Worm (Caenorhabditis elegans) whole organism, L3 larva: ENCODE results near the gene T25B9.1.

Experiments
- R02D3.7 ChIP-seq: fragments of 150-350 bp; optimal IDR thresholded peaks from 2 replicates; lab custom pipeline; 2014; ENCODE audit warnings: missing biosample characterization, missing genetic modification characterization
- ZK546.5 ChIP-seq: sonication (generic microtip); optimal IDR thresholded peaks from 2 replicates; lab custom pipeline; 2017; ENCODE audit warnings: missing biosample characterization, missing genetic modification characterization
- ama-1 ChIP-seq: fragments of 150-350 bp; optimal IDR thresholded peaks from 2 replicates; lab custom pipeline; 2018
- ceh-16 ChIP-seq: sonication (generic microtip); optimal IDR thresholded peaks from 2 replicates; lab custom pipeline; 2017; ENCODE audit warnings: missing biosample characterization, missing genetic modification characterization
- ceh-28 ChIP-seq: fragments of 150-350 bp; optimal IDR thresholded peaks from 2 replicates; lab custom pipeline; 2014; ENCODE audit warnings: missing biosample characterization, missing genetic modification reagents, missing genetic modification characterization
- ceh-82 ChIP-seq: fragments of 150-350 bp; optimal IDR thresholded peaks from 2 replicates; lab custom pipeline; 2014; ENCODE audit warnings: missing biosample characterization, missing genetic modification characterization
- ceh-9 ChIP-seq: sonication (generic microtip); optimal IDR thresholded peaks from 2 replicates; lab custom pipeline; 2018; ENCODE audit warnings: missing biosample characterization, missing genetic modification characterization
- daf-12 ChIP-seq: fragments of 150-350 bp; optimal IDR thresholded peaks from 2 replicates; lab custom pipeline; 2014; ENCODE audit warnings: missing biosample characterization, missing genetic modification reagents, missing genetic modification characterization
- egl-27 ChIP-seq: sonication (generic microtip); optimal IDR thresholded peaks from 4 replicates; lab custom pipeline; 2017; ENCODE audit warnings: missing biosample characterization, missing genetic modification reagents, missing genetic modification characterization
- egl-5 ChIP-seq: fragments of 150-350 bp; optimal IDR thresholded peaks from 2 replicates; lab custom pipeline; 2017; ENCODE audit warnings: missing biosample characterization, missing genetic modification reagents, missing genetic modification characterization, inconsistent platforms
- elt-1 ChIP-seq: fragments of 150-350 bp; optimal IDR thresholded peaks from 2 replicates; lab custom pipeline; 2014; ENCODE audit warnings: missing biosample characterization, missing genetic modification characterization
- elt-2 ChIP-seq: sonication (generic microtip); optimal IDR thresholded peaks from 2 replicates; lab custom pipeline; 2016; ENCODE audit warnings: missing genetic modification reagents, mild to moderate bottlenecking, missing genetic modification characterization, missing compliant biosample characterization
- elt-3 ChIP-seq, 3 experiments: fragments of 150-350 bp in 1 of 3; sonication (generic microtip) in 2 of 3; optimal IDR thresholded peaks; 2 replicates in 2 of 3; 4 replicates in 1 of 3; lab custom pipeline; 2014 to 2017; ENCODE audit warnings: missing biosample characterization in 3 of 3, missing genetic modification characterization in 3 of 3
- eor-1 ChIP-seq, 2 experiments: fragments of 150-350 bp; optimal IDR thresholded peaks; 2 replicates each; lab custom pipeline; 2014 to 2018; ENCODE audit warnings: missing biosample characterization in 2 of 2, missing genetic modification characterization in 2 of 2
- fkh-10 ChIP-seq: sonication (generic microtip); optimal IDR thresholded peaks from 2 replicates; lab custom pipeline; 2017; ENCODE audit warnings: missing biosample characterization, missing genetic modification reagents, missing genetic modification characterization
- fkh-2 ChIP-seq: fragments of 150-350 bp; optimal IDR thresholded peaks from 2 replicates; lab custom pipeline; 2014; ENCODE audit warnings: missing biosample characterization, missing genetic modification reagents, missing genetic modification characterization
- fos-1 ChIP-seq: fragments of 150-350 bp; optimal IDR thresholded peaks from 2 replicates; lab custom pipeline; 2014; ENCODE audit warnings: missing biosample characterization, missing genetic modification characterization
- hmg-11 ChIP-seq: sonication (generic microtip); optimal IDR thresholded peaks from 2 replicates; lab custom pipeline; 2016; ENCODE audit warnings: missing genetic modification characterization, missing compliant biosample characterization
- lin-15B ChIP-seq: fragments of 150-350 bp; optimal IDR thresholded peaks from 2 replicates; lab custom pipeline; 2014; ENCODE audit warnings: missing biosample characterization, missing genetic modification characterization
- lin-39 ChIP-seq: fragments of 150-350 bp; optimal IDR thresholded peaks from 2 replicates; lab custom pipeline; 2018; ENCODE audit warnings: missing biosample characterization, missing genetic modification reagents, missing genetic modification characterization
- lsy-12 ChIP-seq: sonication (generic microtip); optimal IDR thresholded peaks from 2 replicates; lab custom pipeline; 2016; ENCODE audit warnings: mild to moderate bottlenecking, missing genetic modification characterization, missing compliant biosample characterization
- mdl-1 ChIP-seq: fragments of 150-350 bp; optimal IDR thresholded peaks from 2 replicates; lab custom pipeline; 2014; ENCODE audit warnings: missing biosample characterization, missing genetic modification characterization
- nfya-1 ChIP-seq: sonication (generic microtip); optimal IDR thresholded peaks from 2 replicates; lab custom pipeline; 2017; ENCODE audit warnings: missing genetic modification characterization, mild to moderate bottlenecking, missing compliant biosample characterization, antibody characterized with exemption, moderate library complexity; ENCODE audit not compliant: insufficient read depth
- nhr-11 ChIP-seq: fragments of 150-350 bp; optimal IDR thresholded peaks from 2 replicates; lab custom pipeline; 2014; ENCODE audit warnings: missing biosample characterization, missing genetic modification characterization
- nhr-12 ChIP-seq: fragments of 150-350 bp; optimal IDR thresholded peaks from 2 replicates; lab custom pipeline; 2014; ENCODE audit warnings: missing biosample characterization, missing genetic modification characterization
- nhr-23 ChIP-seq: fragments of 150-350 bp; optimal IDR thresholded peaks from 2 replicates; lab custom pipeline; 2014; ENCODE audit warnings: missing biosample characterization, missing genetic modification reagents, missing genetic modification characterization
- nhr-237 ChIP-seq: fragments of 150-350 bp; optimal IDR thresholded peaks from 2 replicates; lab custom pipeline; 2014; ENCODE audit warnings: missing biosample characterization, missing genetic modification characterization
- nhr-25 ChIP-seq: sonication (generic microtip); optimal IDR thresholded peaks from 2 replicates; lab custom pipeline; 2017; ENCODE audit warnings: missing biosample characterization, missing genetic modification characterization
- nhr-28 ChIP-seq: fragments of 150-350 bp; optimal IDR thresholded peaks from 2 replicates; lab custom pipeline; 2014; ENCODE audit warnings: missing biosample characterization, missing genetic modification characterization
- nhr-43 ChIP-seq: sonication (generic microtip); optimal IDR thresholded peaks from 2 replicates; lab custom pipeline; 2016; ENCODE audit warnings: mild to moderate bottlenecking, missing genetic modification characterization, missing compliant biosample characterization; ENCODE audit not compliant: poor library complexity, severe bottlenecking
- nhr-67 ChIP-seq: fragments of 150-350 bp; optimal IDR thresholded peaks from 2 replicates; lab custom pipeline; 2014; ENCODE audit warnings: missing biosample characterization, missing genetic modification characterization
- pha-4 ChIP-seq: fragments of 150-350 bp; optimal IDR thresholded peaks from 2 replicates; lab custom pipeline; 2014; ENCODE audit warnings: missing biosample characterization, missing genetic modification reagents, missing genetic modification characterization
- pqm-1 ChIP-seq: fragments of 150-350 bp; optimal IDR thresholded peaks from 2 replicates; lab custom pipeline; 2017; ENCODE audit warnings: missing biosample characterization, missing genetic modification characterization, inconsistent platforms
- snpc-4 ChIP-seq: fragments of 150-350 bp; optimal IDR thresholded peaks from 2 replicates; lab custom pipeline; 2014; ENCODE audit warnings: missing biosample characterization, missing genetic modification characterization
- tbx-2 ChIP-seq: sonication (generic microtip); optimal IDR thresholded peaks from 2 replicates; lab custom pipeline; 2016; ENCODE audit warnings: mild to moderate bottlenecking, missing genetic modification characterization, missing compliant biosample characterization
- unc-39 ChIP-seq: sonication (generic microtip); optimal IDR thresholded peaks from 4 replicates; lab custom pipeline; 2017; ENCODE audit warnings: missing biosample characterization, missing genetic modification characterization
- unc-62 ChIP-seq: fragments of 150-350 bp; sonication (generic microtip); optimal IDR thresholded peaks from 4 replicates; lab custom pipeline; 2014; ENCODE audit warnings: missing biosample characterization, missing genetic modification reagents, missing genetic modification characterization
- ztf-4 ChIP-seq: fragments of 150-350 bp; optimal IDR thresholded peaks from 2 replicates; lab custom pipeline; 2014; ENCODE audit warnings: missing biosample characterization, missing genetic modification characterization

The T25B9.1 gene

DNA sequence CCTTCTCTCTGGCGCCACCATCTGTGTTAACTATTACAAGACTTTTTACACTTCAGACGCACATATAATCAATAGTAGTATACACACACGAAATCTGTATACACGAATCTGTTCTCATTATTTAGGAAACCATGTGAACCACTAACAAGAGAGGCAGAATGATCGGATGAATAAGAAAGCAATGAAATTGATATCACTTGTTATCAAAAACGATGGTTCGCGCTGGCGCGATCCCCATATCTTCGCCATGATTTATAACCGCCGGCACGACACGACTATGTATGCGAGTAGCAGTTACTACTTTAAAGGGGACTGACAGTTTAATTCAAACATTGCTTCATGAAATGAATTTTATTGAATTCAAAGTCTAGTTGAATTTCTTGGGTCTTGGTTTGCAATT lies 31.4 kb upstream of the T25B9.1 start:
- no peak for TF ChIP-seq fkh-2 (tag; lab: Kevin White, UChicago)
- TF ChIP-seq nhr-12 (tag; lab: Kevin White, UChicago), result no peak
- TF ChIP-seq elt-3 (tag; optimal IDR thresholded peaks at IDR 0.05; lab: Kevin White, UChicago), result peak in 1 of 3 experiments; percentile 21
- no peak for TF ChIP-seq nhr-43
- TF ChIP-seq egl-27 (tag; lab: Kevin White, UChicago), result no peak
- TF ChIP-seq nhr-67, result no peak

DNA sequence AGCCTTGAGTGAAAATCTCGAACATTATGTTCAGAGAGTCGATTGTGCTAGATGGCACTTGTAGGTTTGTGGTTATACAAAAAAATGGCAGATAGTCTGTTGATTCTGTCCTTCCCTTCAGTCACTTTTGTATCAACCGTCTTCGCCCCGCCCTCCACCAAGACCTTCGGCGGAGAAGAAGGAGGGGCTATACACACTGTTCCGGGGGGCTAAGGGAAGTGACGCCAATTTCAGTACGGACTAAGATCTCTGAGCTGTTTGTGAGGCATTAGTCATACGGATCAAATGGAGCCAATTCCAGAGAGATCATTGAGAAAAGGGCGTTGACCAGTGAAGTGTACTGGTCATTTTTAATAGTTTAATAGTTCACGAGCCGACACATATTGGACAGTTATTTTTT lies 30.6 kb upstream of the T25B9.1 start, which contains the start of gene swt-3:
Gene swt-3 (minus strand): TSS at position 101 of the 400 bp plus-strand sequence.
- TF ChIP-seq pqm-1 (tag; lab: Kevin White, UChicago) (no peak), snpc-4 (no peak), ztf-4 (tag; lab: Kevin White, UChicago) (no peak), eor-1 (tag; optimal IDR thresholded peaks at IDR 0.05; lab: Kevin White, UChicago) (no peak), egl-5 (tag; lab: Kevin White, UChicago) (no peak), elt-2 (no peak), mdl-1 (tag; lab: Kevin White, UChicago) (no peak)

DNA sequence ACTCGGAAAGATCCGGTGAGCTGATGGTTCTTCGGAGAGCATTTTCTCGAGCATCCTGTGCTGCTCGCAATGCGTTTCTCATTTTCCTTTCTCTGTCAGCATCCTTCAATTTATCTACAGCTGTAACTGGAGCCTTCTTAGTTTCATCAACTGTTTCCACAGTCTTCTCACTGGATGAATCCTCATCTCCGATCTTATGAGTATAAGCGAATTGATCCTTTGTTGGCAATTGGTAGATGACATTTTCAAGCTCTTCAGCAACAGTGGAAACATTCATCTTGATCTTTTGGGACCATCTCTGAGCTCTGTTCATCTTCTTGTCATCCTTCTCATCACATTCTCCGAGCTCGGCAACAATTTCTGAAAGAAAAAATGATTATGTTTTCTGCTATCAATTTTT lies 29.4 kb upstream of the T25B9.1 start:
- TF ChIP-seq ceh-82 (no peak), nhr-43 (peak; percentile 16), unc-39 (tag; lab: Kevin White, UChicago) (no peak), mdl-1 (tag; lab: Kevin White, UChicago) (no peak)

DNA sequence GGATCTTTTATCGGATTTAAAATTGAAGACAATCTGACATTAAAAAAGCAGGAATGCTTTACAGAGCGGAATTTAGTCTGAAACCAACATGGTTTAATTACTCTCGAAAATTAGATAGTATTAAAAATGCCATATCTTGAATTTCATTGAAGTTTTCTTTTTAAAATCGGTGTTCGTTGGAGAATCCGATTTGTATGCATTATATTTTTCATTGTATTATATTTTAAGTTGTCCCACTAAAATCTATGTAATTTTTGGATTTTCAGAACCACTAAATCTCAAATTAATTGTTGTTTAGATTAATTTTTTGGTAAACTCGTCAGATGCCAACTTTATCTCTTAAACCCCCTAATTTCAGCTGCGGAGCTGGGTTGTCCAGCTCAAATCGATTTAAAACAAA lies 28.6 kb upstream of the T25B9.1 start:
- TF ChIP-seq fkh-2 (tag; lab: Kevin White, UChicago) (no peak), elt-1 (tag; lab: Kevin White, UChicago) (no peak), ceh-28 (tag; lab: Kevin White, UChicago) (peak; percentile 25), pqm-1 (tag; lab: Kevin White, UChicago) (no peak), ama-1 (peak; percentile 31), elt-3 (tag; optimal IDR thresholded peaks at IDR 0.05; lab: Kevin White, UChicago) (no peak), nhr-23 (peak; percentile 71), lsy-12 (peak; percentile 18), eor-1 (tag; optimal IDR thresholded peaks at IDR 0.05; lab: Kevin White, UChicago) (no peak), nhr-43 (peak; percentile 32)

DNA sequence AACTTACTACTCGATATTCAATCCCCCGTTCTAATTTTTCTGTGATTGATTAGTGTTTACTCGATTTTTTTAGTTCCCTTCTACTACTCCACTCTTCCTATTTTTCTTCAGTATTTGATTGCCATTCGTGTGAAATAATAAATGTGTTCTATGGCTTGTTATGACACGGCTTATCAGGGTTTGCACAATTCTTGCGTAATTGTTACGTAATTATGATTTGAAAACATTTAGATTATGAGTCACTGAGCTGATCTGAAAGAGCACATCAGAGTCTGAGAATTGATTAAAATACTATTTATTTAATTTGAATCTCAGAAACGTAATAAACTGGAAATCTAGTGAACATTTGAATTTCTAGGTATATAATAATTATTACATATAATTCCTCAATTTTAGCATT lies 27.7 kb upstream of the T25B9.1 start:
- TF ChIP-seq egl-27 (tag; lab: Kevin White, UChicago) (no peak), pha-4 (tag; lab: Kevin White, UChicago) (no peak), ceh-82 (no peak), nhr-43 (no peak), egl-5 (tag; lab: Kevin White, UChicago) (no peak), ZK546.5 (tag; lab: Kevin White, UChicago) (no peak), ztf-4 (tag; lab: Kevin White, UChicago) (no peak), ceh-16 (tag; lab: Kevin White, UChicago) (no peak), eor-1 (tag; optimal IDR thresholded peaks at IDR 0.05; lab: Kevin White, UChicago) (no peak), nhr-28 (tag; lab: Kevin White, UChicago) (no peak), nhr-11 (tag; lab: Kevin White, UChicago) (no peak), ama-1 (no peak)

DNA sequence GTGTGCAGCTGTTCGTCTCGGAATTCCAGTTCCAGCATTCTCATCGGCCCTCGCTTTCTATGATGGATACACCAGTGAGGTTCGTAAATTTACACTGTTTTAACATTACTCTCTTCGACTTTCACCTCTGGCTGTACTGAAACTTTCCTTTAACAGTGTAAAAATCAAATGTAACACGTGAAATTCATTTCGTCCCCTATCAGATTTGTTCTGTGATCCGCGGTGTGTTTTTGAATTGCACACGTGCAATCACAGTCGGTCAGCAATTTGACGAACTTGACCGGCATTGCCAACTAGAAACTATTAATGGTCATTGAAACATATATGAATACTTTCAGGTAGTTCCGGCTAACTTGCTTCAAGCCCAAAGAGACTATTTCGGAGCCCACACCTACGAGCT lies 27.1 kb upstream of the T25B9.1 start:
- TF ChIP-seq nhr-25 (tag; lab: Kevin White, UChicago) (peak; percentile 46), nhr-23 (peak; percentile 12), ceh-16 (tag; lab: Kevin White, UChicago) (no peak)

DNA sequence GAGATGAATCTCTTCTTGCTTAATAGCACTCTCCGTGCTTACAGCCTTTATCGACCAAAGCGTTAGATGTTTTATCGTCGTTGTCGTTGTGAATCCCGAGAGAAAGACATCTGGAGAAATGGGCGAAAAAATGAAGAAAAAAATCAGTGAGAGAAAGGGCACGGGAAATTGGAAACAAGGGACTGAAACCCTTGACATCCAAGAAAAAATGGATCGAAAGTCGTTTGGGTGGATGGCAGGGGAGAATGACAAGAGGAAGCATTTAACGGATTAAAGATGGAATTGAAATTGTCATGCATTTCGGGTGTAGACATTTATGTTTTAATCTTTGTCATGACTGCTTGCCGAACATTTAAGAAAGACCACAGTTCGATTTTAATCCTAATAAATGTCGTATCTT lies 23.9 kb upstream of the T25B9.1 start, which contains the start of gene inpp-1:
Gene inpp-1 (minus strand): TSS at position 101 of the 400 bp plus-strand sequence.
- TF ChIP-seq fos-1 (tag; lab: Kevin White, UChicago) (no peak), nhr-25 (tag; lab: Kevin White, UChicago) (no peak), lin-39 (no peak), fkh-2 (tag; lab: Kevin White, UChicago) (no peak)
- TF ChIP-seq, all 47 proteins: peak for 0

DNA sequence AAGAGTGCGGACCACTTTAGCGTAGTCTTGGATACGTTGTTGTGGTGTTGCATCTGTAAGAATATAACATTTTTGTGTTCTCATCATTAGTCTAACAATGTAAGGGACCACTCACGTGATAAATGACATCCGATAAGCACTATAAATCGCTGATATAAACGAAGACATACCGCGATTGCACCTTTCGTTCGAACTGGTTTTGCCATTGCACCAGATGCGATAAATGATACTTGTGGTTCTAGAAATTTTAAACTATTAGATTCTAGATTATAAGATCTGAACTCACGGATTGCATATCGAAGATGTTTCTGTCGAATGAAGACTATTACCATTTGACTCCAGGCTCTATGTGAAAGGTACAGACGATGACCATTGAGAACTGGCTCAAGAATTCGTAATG lies 21.4 kb upstream of the T25B9.1 start:
- no peak for TF ChIP-seq pqm-1 (tag; lab: Kevin White, UChicago)
- TF ChIP-seq nhr-43, result no peak
- TF ChIP-seq unc-62 (GFP tag; lab: Kevin White, UChicago), result no peak
- TF ChIP-seq nhr-11 (tag; lab: Kevin White, UChicago), result no peak
- TF ChIP-seq egl-5 (tag; lab: Kevin White, UChicago), result no peak
- no peak for TF ChIP-seq ceh-9 (tag; lab: Kevin White, UChicago)
- no peak for TF ChIP-seq hmg-11
- TF ChIP-seq nfya-1 (tag; lab: Kevin White, UChicago), result no peak
- no peak for TF ChIP-seq fkh-10 (GFP tag; lab: Kevin White, UChicago)
- TF ChIP-seq lin-39, result no peak
- TF ChIP-seq daf-12 (tag; lab: Kevin White, UChicago), result no peak
- no peak for TF ChIP-seq R02D3.7 (tag; lab: Kevin White, UChicago)
- TF ChIP-seq lin-15B (tag; lab: Kevin White, UChicago), result no peak
- no peak for TF ChIP-seq tbx-2 (tag; lab: Kevin White, UChicago)
- TF ChIP-seq nhr-67, result no peak
- no peak for TF ChIP-seq nhr-237
- TF ChIP-seq eor-1 (tag; optimal IDR thresholded peaks at IDR 0.05; lab: Kevin White, UChicago), result no peak
- TF ChIP-seq nhr-12 (tag; lab: Kevin White, UChicago), result no peak
